Fruit fly (Drosophila melanogaster) whole organism, embryonic: ENCODE data around the gene CG16758.

Experiments
- CG11696 ChIP-seq: fragments of 200-800 bp; sonication (Bioruptor generic); IDR thresholded peaks from 2 replicates; pipeline ENCODE4 v1.3.6; 2022; ENCODE audit warnings: missing biosample characterization, missing genetic modification characterization
- CG4360 ChIP-seq: fragments of 200-800 bp; sonication (Bioruptor generic); IDR thresholded peaks from 2 replicates; pipeline ENCODE4 v1.3.6; 2022; ENCODE audit warnings: missing biosample characterization, missing genetic modification characterization
- CG8089 ChIP-seq: fragments of 200-800 bp; sonication (Bioruptor generic); optimal IDR thresholded peaks from 3 replicates; lab custom pipeline; 2016; ENCODE audit warnings: missing biosample characterization, missing genetic modification characterization
- btn ChIP-seq: fragments of 200-800 bp; sonication (Bioruptor generic); optimal IDR thresholded peaks from 2 replicates; lab custom pipeline; 2016; ENCODE audit warnings: missing biosample characterization, missing genetic modification characterization
- mam ChIP-seq: fragments of 200-800 bp; sonication (Bioruptor generic); optimal IDR thresholded peaks from 3 replicates; lab custom pipeline; 2016; ENCODE audit warnings: missing biosample characterization, missing genetic modification characterization

- TF ChIP-seq btn (GFP tag; lab: Kevin White, UChicago) (no peak), CG4360 (GFP tag; lab: Robert Waterston, UW) (no peak), CG8089 (GFP tag; lab: Kevin White, UChicago) (no peak), CG11696 (no peak), mam (GFP tag; lab: Kevin White, UChicago) (no peak)
These were observed at the start of gene CG16758 for dm6 chr3L:2503465-2503864.
